Fruit fly (Drosophila melanogaster) whole organism, embryonic: ENCODE data around the gene Prtl99C.

ENCODE experiments used
- Atf3 ChIP-seq: fragments of 200-800 bp; sonication (Bioruptor generic); optimal IDR thresholded peaks from 3 replicates; lab custom pipeline; 2016; ENCODE audit warnings: missing biosample characterization, missing genetic modification characterization
- B-H2 ChIP-seq: fragments of 200-800 bp; sonication (Bioruptor generic); optimal IDR thresholded peaks from 2 replicates; lab custom pipeline; 2018; ENCODE audit warnings: missing biosample characterization, mild to moderate bottlenecking, missing genetic modification characterization
- Bgb ChIP-seq: fragments of 200-800 bp; sonication (Bioruptor generic); IDR thresholded peaks from 2 replicates; pipeline ENCODE4 v1.3.6; 2022; ENCODE audit warnings: missing biosample characterization, missing genetic modification characterization; ENCODE audit not compliant: partially characterized antibody
- CG10267 ChIP-seq: fragments of 200-800 bp; sonication (Bioruptor generic); optimal IDR thresholded peaks from 2 replicates; lab custom pipeline; 2018; ENCODE audit warnings: missing biosample characterization, mild to moderate bottlenecking, missing genetic modification characterization, moderate library complexity
- CG10543 ChIP-seq: fragments of 200-800 bp; sonication (Bioruptor generic); optimal IDR thresholded peaks from 3 replicates; lab custom pipeline; 2017; ENCODE audit warnings: missing biosample characterization, mild to moderate bottlenecking, missing genetic modification characterization, moderate library complexity
- CG12391 ChIP-seq: fragments of 200-800 bp; sonication (Bioruptor generic); optimal IDR thresholded peaks from 3 replicates; lab custom pipeline; 2018; ENCODE audit warnings: missing biosample characterization, mild to moderate bottlenecking, missing genetic modification characterization, moderate library complexity
- CG13775 ChIP-seq: fragments of 200-800 bp; sonication (Bioruptor generic); optimal IDR thresholded peaks from 3 replicates; lab custom pipeline; 2017; ENCODE audit warnings: missing biosample characterization, mild to moderate bottlenecking, missing genetic modification characterization
- CG14710 ChIP-seq: fragments of 200-800 bp; sonication (Bioruptor generic); optimal IDR thresholded peaks from 3 replicates; lab custom pipeline; 2019; ENCODE audit warnings: missing biosample characterization, mild to moderate bottlenecking, missing genetic modification characterization, moderate library complexity
- CG1529 ChIP-seq: fragments of 200-800 bp; sonication (Bioruptor generic); optimal IDR thresholded peaks from 3 replicates; lab custom pipeline; 2018; ENCODE audit warnings: missing biosample characterization, missing genetic modification characterization
- CG1647 ChIP-seq: fragments of 200-800 bp; sonication (Bioruptor generic); optimal IDR thresholded peaks from 3 replicates; lab custom pipeline; 2016; ENCODE audit warnings: missing biosample characterization, missing genetic modification characterization
- CG17186 ChIP-seq: fragments of 200-800 bp; sonication (Bioruptor generic); optimal IDR thresholded peaks from 3 replicates; lab custom pipeline; 2017; ENCODE audit warnings: missing biosample characterization, missing genetic modification reagents, missing genetic modification characterization
- CG18262 ChIP-seq: fragments of 200-800 bp; optimal IDR thresholded peaks from 3 replicates; lab custom pipeline; 2019; ENCODE audit warnings: missing biosample characterization, mild to moderate bottlenecking, missing genetic modification characterization, moderate library complexity
- CG2116 ChIP-seq: fragments of 200-800 bp; sonication (Bioruptor generic); optimal IDR thresholded peaks from 3 replicates; lab custom pipeline; 2018; ENCODE audit warnings: missing biosample characterization, mild to moderate bottlenecking, missing genetic modification characterization
- CG34224 ChIP-seq: fragments of 200-800 bp; sonication (Bioruptor generic); IDR thresholded peaks from 3 replicates; pipeline ENCODE4 v1.3.6; 2022; ENCODE audit warnings: missing biosample characterization, missing genetic modification characterization; ENCODE audit not compliant: partially characterized antibody
- CG4617 ChIP-seq: fragments of 200-800 bp; sonication (Bioruptor generic); optimal IDR thresholded peaks from 3 replicates; lab custom pipeline; 2016; ENCODE audit warnings: missing biosample characterization, missing genetic modification characterization, borderline replicate concordance
- CG7987 ChIP-seq: fragments of 200-800 bp; sonication (Bioruptor generic); optimal IDR thresholded peaks from 2 replicates; lab custom pipeline; 2018; ENCODE audit warnings: missing biosample characterization, mild to moderate bottlenecking, missing genetic modification characterization, moderate library complexity
- CG9215 ChIP-seq: fragments of 200-800 bp; sonication (Bioruptor generic); IDR thresholded peaks from 2 replicates; pipeline ENCODE4 v1.3.6; 2022; ENCODE audit warnings: missing biosample characterization, missing genetic modification characterization
- CG9932 ChIP-seq: fragments of 200-800 bp; sonication (Bioruptor generic); IDR thresholded peaks from 2 replicates; pipeline ENCODE4 v1.3.6; 2022; ENCODE audit warnings: missing biosample characterization, missing genetic modification characterization
- D19A ChIP-seq: fragments of 200-800 bp; optimal IDR thresholded peaks from 3 replicates; lab custom pipeline; 2019; ENCODE audit warnings: missing biosample characterization, mild to moderate bottlenecking, missing genetic modification characterization, moderate library complexity
- Dbx ChIP-seq: fragments of 200-800 bp; sonication (Bioruptor generic); IDR thresholded peaks from 3 replicates; pipeline ENCODE4 v1.3.6; 2022; ENCODE audit warnings: missing biosample characterization, missing genetic modification characterization
- E2f2 ChIP-seq: fragments of 200-800 bp; sonication (Bioruptor generic); IDR thresholded peaks from 2 replicates; pipeline ENCODE4 v1.3.6; 2022; ENCODE audit warnings: missing biosample characterization, missing genetic modification characterization
- Hr39 ChIP-seq: fragments of >200 bp; optimal IDR thresholded peaks from 2 replicates; lab custom pipeline; 2017
- Kr ChIP-seq: fragments of 200-800 bp; sonication (Bioruptor generic); optimal IDR thresholded peaks from 2 replicates; lab custom pipeline; 2017; ENCODE audit warnings: missing biosample characterization, mild to moderate bottlenecking, missing genetic modification characterization
- MBD-R2 ChIP-seq: fragments of 200-800 bp; sonication (Bioruptor generic); IDR thresholded peaks from 2 replicates; pipeline ENCODE4 v1.3.6; 2022; ENCODE audit warnings: missing biosample characterization, missing genetic modification characterization
- MESR4 ChIP-seq: fragments of 200-800 bp; sonication (Bioruptor generic); optimal IDR thresholded peaks from 2 replicates; lab custom pipeline; 2018; ENCODE audit warnings: missing biosample characterization, mild to moderate bottlenecking, missing genetic modification characterization, moderate library complexity
- Med ChIP-seq: fragments of 200-800 bp; sonication (Bioruptor generic); peaks from one replicate; lab custom pipeline; 2016; ENCODE audit warnings: missing biosample characterization, missing genetic modification characterization, mild to moderate bottlenecking, inconsistent platforms, moderate library complexity
- Optix ChIP-seq: fragments of 200-800 bp; sonication (Bioruptor generic); IDR thresholded peaks from 3 replicates; pipeline ENCODE4 v1.3.6; 2022; ENCODE audit warnings: missing biosample characterization, missing genetic modification characterization
- Sin3A ChIP-seq: fragments of >200 bp; optimal IDR thresholded peaks from 2 replicates; lab custom pipeline; 2018
- Sry-δ ChIP-seq: fragments of 200-800 bp; sonication (Bioruptor generic); optimal IDR thresholded peaks from 2 replicates; lab custom pipeline; 2016; ENCODE audit warnings: missing biosample characterization, missing genetic modification characterization
- ci ChIP-seq: fragments of 200-800 bp; sonication (Bioruptor generic); IDR thresholded peaks from 3 replicates; pipeline ENCODE4 v1.3.6; 2022; ENCODE audit warnings: missing biosample characterization, missing genetic modification characterization
- croc ChIP-seq: fragments of 200-800 bp; sonication (Bioruptor generic); conservative IDR thresholded peaks from 3 replicates; pipeline ENCODE4 v1.3.6; 2022; ENCODE audit warnings: missing biosample characterization, missing genetic modification characterization
- ems ChIP-seq: fragments of 200-800 bp; sonication (Bioruptor generic); optimal IDR thresholded peaks from 3 replicates; lab custom pipeline; 2016; ENCODE audit warnings: missing biosample characterization, missing genetic modification characterization
- hb ChIP-seq: fragments of 200-800 bp; sonication (Bioruptor generic); IDR thresholded peaks from 3 replicates; pipeline ENCODE4 v1.3.6; 2022; ENCODE audit warnings: missing biosample characterization, missing genetic modification characterization; ENCODE audit not compliant: partially characterized antibody
- kay ChIP-seq: fragments of 200-800 bp; sonication (Bioruptor generic); optimal IDR thresholded peaks from 2 replicates; lab custom pipeline; 2016; ENCODE audit warnings: missing biosample characterization, missing genetic modification characterization
- kni ChIP-seq: fragments of 200-800 bp; sonication (Bioruptor generic); optimal IDR thresholded peaks from 3 replicates; lab custom pipeline; 2017; ENCODE audit warnings: mild to moderate bottlenecking, missing biosample characterization, missing genetic modification reagents, missing genetic modification characterization
- mirr ChIP-seq: fragments of 200-800 bp; sonication (Bioruptor generic); optimal IDR thresholded peaks from 3 replicates; lab custom pipeline; 2018; ENCODE audit warnings: missing biosample characterization, mild to moderate bottlenecking, missing genetic modification characterization
- pita ChIP-seq: fragments of 200-800 bp; sonication (Bioruptor generic); optimal IDR thresholded peaks from 2 replicates; lab custom pipeline; 2017; ENCODE audit warnings: missing biosample characterization, mild to moderate bottlenecking, missing genetic modification characterization
- run ChIP-seq: fragments of 200-800 bp; sonication (Bioruptor generic); optimal IDR thresholded peaks from 3 replicates; lab custom pipeline; 2018; ENCODE audit warnings: missing biosample characterization, mild to moderate bottlenecking, missing genetic modification characterization
- tin ChIP-seq: fragments of 200-800 bp; sonication (Bioruptor generic); optimal IDR thresholded peaks from 3 replicates; lab custom pipeline; 2016; ENCODE audit warnings: missing biosample characterization, missing genetic modification characterization
- tio ChIP-seq: fragments of 200-800 bp; sonication (Bioruptor generic); optimal IDR thresholded peaks from 2 replicates; lab custom pipeline; 2017; ENCODE audit warnings: missing biosample characterization, missing genetic modification characterization, inconsistent platforms
- ttk ChIP-seq: fragments of 200-800 bp; sonication (Bioruptor generic); IDR thresholded peaks from 2 replicates; pipeline ENCODE4 v2.1.2; 2022; ENCODE audit warnings: missing biosample characterization, missing genetic modification characterization

The Prtl99C gene

dm6 chr3R:29798966-29799680 lies 36.6 kb upstream of the Prtl99C start, which contains the start of the genes Rnb and Drice (continued):
- TF ChIP-seq CG7987 (GFP tag; lab: Kevin White, UChicago) = peak; percentile 73
- TF ChIP-seq kay (GFP tag; lab: Kevin White, UChicago) = peak; percentile 83
- no peak for TF ChIP-seq CG10543
- 0 out of 2 replicates have a peak, but pooled peaks have one; percentile 15 for TF ChIP-seq CG9215 (GFP tag; lab: Robert Waterston, UW)
- TF ChIP-seq CG17186 = peak; percentile 42
- TF ChIP-seq kni (GFP tag; lab: Kevin White, UChicago) = no peak
- peak; percentile 77 for TF ChIP-seq Sin3A (lab: Kevin White, UChicago)
- TF ChIP-seq Kr (GFP tag; lab: Kevin White, UChicago) = no peak
- peak; percentile 58 for TF ChIP-seq CG2116
- peak; percentile 63 for TF ChIP-seq CG12391 (tag; lab: Kevin White, UChicago)
- 0 out of 3 replicates have a peak, but pooled peaks have one; percentile 16 for TF ChIP-seq Optix (GFP tag; lab: Robert Waterston, UW)
- peak; percentile 72 for TF ChIP-seq CG9932 (GFP tag; lab: Robert Waterston, UW)
- no peak for TF ChIP-seq Atf3 (GFP tag; lab: Kevin White, UChicago)
- TF ChIP-seq Sry-δ (GFP tag; lab: Kevin White, UChicago) = peak; percentile 65
- TF ChIP-seq CG34224 (GFP tag; lab: Robert Waterston, UW) = peak; percentile 56; the same call in 2 of the 3 replicates
- peak; percentile 61 for TF ChIP-seq Bgb
- TF ChIP-seq croc (GFP tag; lab: Robert Waterston, UW) = peak; percentile 37; the same call in 1 of the 3 replicates
- peak; percentile 14 for TF ChIP-seq mirr (GFP tag; lab: Kevin White, UChicago)
- TF ChIP-seq D19A (tag; lab: Kevin White, UChicago) = no peak
- TF ChIP-seq tin (GFP tag; lab: Kevin White, UChicago) = peak; percentile 38
- peak; percentile 57 for TF ChIP-seq CG10267
- no peak for TF ChIP-seq CG13775
- TF ChIP-seq ems = no peak
- no peak for TF ChIP-seq ci (GFP tag; lab: Robert Waterston, UW)
- TF ChIP-seq, all 482 proteins: peak for 181

dm6 chr3R:29799681-29800028 lies 36.1 kb upstream of the Prtl99C start:
- TF ChIP-seq MBD-R2 = no peak
- TF ChIP-seq CG14710 (tag; lab: Kevin White, UChicago) = peak; percentile 20
- 0 out of 3 replicates have a peak, but pooled peaks have one; percentile 4 for TF ChIP-seq Dbx
- TF ChIP-seq hb (GFP tag; lab: Robert Waterston, UW) = no peak
- peak; percentile 13 for TF ChIP-seq kay (GFP tag; lab: Kevin White, UChicago)
- no peak for TF ChIP-seq tio
- no peak for TF ChIP-seq Hr39
- no peak for TF ChIP-seq CG1529 (GFP tag; lab: Kevin White, UChicago)
- TF ChIP-seq E2f2 (GFP tag; lab: Robert Waterston, UW) = 0 out of 2 replicates have a peak, but pooled peaks have one; percentile 5
- peak; percentile 67 for TF ChIP-seq MESR4 (GFP tag; lab: Kevin White, UChicago)
- no peak for TF ChIP-seq B-H2
- no peak for TF ChIP-seq run (tag; lab: Kevin White, UChicago)
- peak; percentile 56 for TF ChIP-seq CG4617 (GFP tag; lab: Kevin White, UChicago)
- TF ChIP-seq CG18262 (tag; lab: Kevin White, UChicago) = no peak
- peak; percentile 17 for TF ChIP-seq Med
- no peak for TF ChIP-seq pita (GFP tag; lab: Kevin White, UChicago)
- TF ChIP-seq ttk (GFP tag; lab: Robert Waterston, UW) = no peak
- TF ChIP-seq CG1647 (GFP tag; lab: Kevin White, UChicago) = no peak
